Fruit fly (Drosophila melanogaster) whole organism, adult: ENCODE results near the gene CG9166.

Experiments used
- CG11617 ChIP-seq: fragments of 200-800 bp; sonication (Bioruptor generic); optimal IDR thresholded peaks from 2 replicates; lab custom pipeline; 2017; ENCODE audit warnings: mild to moderate bottlenecking, missing biosample characterization, missing genetic modification reagents, missing genetic modification characterization
- CG12768 ChIP-seq: fragments of 200-800 bp; sonication (Bioruptor generic); optimal IDR thresholded peaks from 2 replicates; lab custom pipeline; 2017; ENCODE audit warnings: missing biosample characterization, missing genetic modification characterization, mild to moderate bottlenecking, moderate library complexity, missing genetic modification reagents
- CG14711 ChIP-seq: fragments of 200-800 bp; sonication (Bioruptor generic); optimal IDR thresholded peaks from 2 replicates; lab custom pipeline; 2018; ENCODE audit warnings: missing biosample characterization, mild to moderate bottlenecking, missing genetic modification characterization, moderate library complexity
- CG5204 ChIP-seq: fragments of 200-800 bp; sonication (Bioruptor generic); optimal IDR thresholded peaks from 2 replicates; lab custom pipeline; 2016; ENCODE audit warnings: missing biosample characterization, missing genetic modification characterization
- CG7045 ChIP-seq: fragments of 200-800 bp; sonication (Bioruptor generic); optimal IDR thresholded peaks from 2 replicates; lab custom pipeline; 2017; ENCODE audit warnings: missing biosample characterization, mild to moderate bottlenecking, missing genetic modification characterization
- CG7101 ChIP-seq: fragments of 200-800 bp; sonication (Bioruptor generic); optimal IDR thresholded peaks from 2 replicates; lab custom pipeline; 2018; ENCODE audit warnings: missing biosample characterization, mild to moderate bottlenecking, missing genetic modification characterization, moderate library complexity
- Crg-1 ChIP-seq: fragments of 200-800 bp; sonication (Bioruptor generic); optimal IDR thresholded peaks from 2 replicates; lab custom pipeline; 2016; ENCODE audit warnings: missing biosample characterization, missing genetic modification characterization
- Mnt ChIP-seq: fragments of 200-800 bp; sonication (Bioruptor generic); optimal IDR thresholded peaks from 2 replicates; lab custom pipeline; 2016; ENCODE audit warnings: missing biosample characterization, mild to moderate bottlenecking, missing genetic modification characterization
- cic ChIP-seq: fragments of 200-800 bp; sonication (Bioruptor generic); optimal IDR thresholded peaks from 2 replicates; lab custom pipeline; 2017; ENCODE audit warnings: missing biosample characterization, mild to moderate bottlenecking, missing genetic modification characterization, moderate library complexity
- kay ChIP-seq: fragments of 200-800 bp; sonication (Bioruptor generic); peaks from one replicate; lab custom pipeline; 2016; ENCODE audit warnings: missing biosample characterization, missing genetic modification characterization, borderline replicate concordance

- TF ChIP-seq CG11617 (GFP tag; lab: Kevin White, UChicago) (peak; percentile 91), CG7045 (peak; percentile 72), cic (GFP tag; lab: Kevin White, UChicago) (no peak), CG14711 (tag; lab: Kevin White, UChicago) (peak; percentile 43), CG5204 (peak; percentile 90), Mnt (GFP tag; lab: Kevin White, UChicago) (peak; percentile 83), kay (GFP tag; lab: Kevin White, UChicago) (no peak), Crg-1 (GFP tag; lab: Kevin White, UChicago) (peak; percentile 68), CG12768 (peak; percentile 38), CG7101 (tag; lab: Kevin White, UChicago) (peak; percentile 83)
Measured at dm6 chr3L:1313039-1313766, 37.7 kb upstream of the CG9166 start, which contains the start of the genes sturkopf and Herc4.
